Worm (Caenorhabditis elegans) whole organism, late embryonic: ENCODE results near the gene F10A3.4.

Experiments
- C08G9.2 ChIP-seq: sonication (generic microtip); optimal IDR thresholded peaks from 2 replicates; lab custom pipeline; 2016; ENCODE audit warnings: mild to moderate bottlenecking, missing genetic modification characterization, moderate library complexity, missing compliant biosample characterization
- C38D4.7 ChIP-seq: fragments of 200-800 bp; sonication (Bioruptor generic); optimal IDR thresholded peaks from 2 replicates; lab custom pipeline; 2018; ENCODE audit warnings: mild to moderate bottlenecking, missing genetic modification characterization, moderate library complexity, missing compliant biosample characterization
- F13H6.1 ChIP-seq: sonication (generic microtip); optimal IDR thresholded peaks from 2 replicates; lab custom pipeline; 2016; ENCODE audit warnings: missing genetic modification characterization, missing compliant biosample characterization
- ama-1 ChIP-seq: fragments of 150-350 bp; optimal IDR thresholded peaks from 2 replicates; lab custom pipeline; 2014
- ceh-18 ChIP-seq: sonication (generic microtip); optimal IDR thresholded peaks from 2 replicates; lab custom pipeline; 2016; ENCODE audit warnings: missing genetic modification characterization, missing compliant biosample characterization
- ceh-19 ChIP-seq: fragments of 200-800 bp; sonication (Bioruptor generic); optimal IDR thresholded peaks from 2 replicates; lab custom pipeline; 2018; ENCODE audit warnings: mild to moderate bottlenecking, missing genetic modification characterization, missing compliant biosample characterization
- ceh-2 ChIP-seq: sonication (generic microtip); optimal IDR thresholded peaks from 2 replicates; lab custom pipeline; 2016; ENCODE audit warnings: missing genotype, missing genetic modification characterization, missing compliant biosample characterization
- ceh-22 ChIP-seq: sonication (generic microtip); optimal IDR thresholded peaks from 2 replicates; lab custom pipeline; 2017; ENCODE audit warnings: missing biosample characterization, missing genetic modification characterization
- ceh-30 ChIP-seq: fragments of 150-350 bp; optimal IDR thresholded peaks from 2 replicates; lab custom pipeline; 2014; ENCODE audit warnings: missing biosample characterization, missing genetic modification characterization
- ceh-45 ChIP-seq: fragments of 200-800 bp; sonication (Bioruptor generic); IDR thresholded peaks from 2 replicates; pipeline ENCODE4 v1.3.6; 2022; ENCODE audit warnings: missing genetic modification reagents, missing genetic modification characterization, missing compliant biosample characterization
- ceh-48 ChIP-seq: sonication (generic microtip); optimal IDR thresholded peaks from 2 replicates; lab custom pipeline; 2016; ENCODE audit warnings: missing genetic modification characterization, inconsistent platforms, missing compliant biosample characterization
- ceh-9 ChIP-seq: sonication (generic microtip); optimal IDR thresholded peaks from 2 replicates; lab custom pipeline; 2016; ENCODE audit warnings: mild to moderate bottlenecking, missing genetic modification characterization, inconsistent platforms, missing compliant biosample characterization
- dve-1 ChIP-seq: sonication (generic microtip); optimal IDR thresholded peaks from 2 replicates; lab custom pipeline; 2017; ENCODE audit warnings: antibody characterized with exemption, mild to moderate bottlenecking, missing genetic modification characterization, missing compliant biosample characterization
- elt-2 ChIP-seq: sonication (generic microtip); optimal IDR thresholded peaks from 2 replicates; lab custom pipeline; 2016; ENCODE audit warnings: missing genetic modification reagents, missing genetic modification characterization, missing compliant biosample characterization
- elt-4 ChIP-seq: sonication (generic microtip); optimal IDR thresholded peaks from 2 replicates; lab custom pipeline; 2016; ENCODE audit warnings: missing genetic modification characterization, missing compliant biosample characterization
- eyg-1 ChIP-seq: sonication (generic microtip); optimal IDR thresholded peaks from 2 replicates; lab custom pipeline; 2016; ENCODE audit warnings: missing genotype, missing genetic modification characterization, missing compliant biosample characterization
- fkh-10 ChIP-seq: fragments of 150-350 bp; optimal IDR thresholded peaks from 2 replicates; lab custom pipeline; 2014; ENCODE audit warnings: missing biosample characterization, missing genetic modification reagents, missing genetic modification characterization
- fkh-6 ChIP-seq: sonication (generic microtip); optimal IDR thresholded peaks from 2 replicates; lab custom pipeline; 2016; ENCODE audit warnings: missing genetic modification characterization, missing compliant biosample characterization
- gmeb-2 ChIP-seq: sonication (generic microtip); optimal IDR thresholded peaks from 2 replicates; lab custom pipeline; 2016; ENCODE audit warnings: missing genetic modification characterization, inconsistent platforms, missing compliant biosample characterization
- hlh-6 ChIP-seq: sonication (generic microtip); optimal IDR thresholded peaks from 2 replicates; lab custom pipeline; 2016; ENCODE audit warnings: missing genotype, missing genetic modification characterization, missing compliant biosample characterization
- lin-11 ChIP-seq: fragments of 200-800 bp; sonication (Bioruptor generic); optimal IDR thresholded peaks from 2 replicates; lab custom pipeline; 2018; ENCODE audit warnings: mild to moderate bottlenecking, missing genetic modification characterization, missing compliant biosample characterization
- madf-2 ChIP-seq: sonication (generic microtip); optimal IDR thresholded peaks from 2 replicates; lab custom pipeline; 2017; ENCODE audit warnings: missing genetic modification characterization, missing compliant biosample characterization
- mec-3 ChIP-seq: sonication (generic microtip); optimal IDR thresholded peaks from 2 replicates; lab custom pipeline; 2016; ENCODE audit warnings: borderline replicate concordance, missing genetic modification characterization, missing compliant biosample characterization
- nfya-1 ChIP-seq: sonication (generic microtip); optimal IDR thresholded peaks from 2 replicates; lab custom pipeline; 2017; ENCODE audit warnings: missing genetic modification characterization, mild to moderate bottlenecking, missing compliant biosample characterization, antibody characterized with exemption, moderate library complexity
- nhr-11 ChIP-seq: fragments of 150-350 bp; optimal IDR thresholded peaks from 2 replicates; lab custom pipeline; 2014; ENCODE audit warnings: missing biosample characterization, missing genetic modification characterization
- nhr-232 ChIP-seq: sonication (generic microtip); optimal IDR thresholded peaks from 2 replicates; lab custom pipeline; 2016; ENCODE audit warnings: missing genetic modification characterization, missing compliant biosample characterization
- pat-9 ChIP-seq: fragments of 200-800 bp; sonication (Bioruptor generic); optimal IDR thresholded peaks from 2 replicates; lab custom pipeline; 2018; ENCODE audit warnings: mild to moderate bottlenecking, missing genetic modification characterization, moderate library complexity, missing compliant biosample characterization
- rnt-1 ChIP-seq: sonication (generic microtip); optimal IDR thresholded peaks from 2 replicates; lab custom pipeline; 2016; ENCODE audit warnings: missing genetic modification characterization, missing compliant biosample characterization
- sox-2 ChIP-seq: fragments of 200-800 bp; sonication (Bioruptor generic); IDR thresholded peaks from 2 replicates; pipeline ENCODE4 v1.3.6; 2022; ENCODE audit warnings: missing genetic modification reagents, missing genetic modification characterization, missing compliant biosample characterization
- syd-9 ChIP-seq: sonication (generic microtip); optimal IDR thresholded peaks from 2 replicates; lab custom pipeline; 2016; ENCODE audit warnings: mild to moderate bottlenecking, missing genetic modification characterization, moderate library complexity, missing compliant biosample characterization
- tbx-2 ChIP-seq: sonication (generic microtip); optimal IDR thresholded peaks from 2 replicates; lab custom pipeline; 2016; ENCODE audit warnings: missing genetic modification characterization, missing compliant biosample characterization
- ttx-3 ChIP-seq: sonication (generic microtip); optimal IDR thresholded peaks from 2 replicates; lab custom pipeline; 2016; ENCODE audit warnings: missing genetic modification reagents, missing genetic modification characterization, missing compliant biosample characterization
- unc-55 ChIP-seq: sonication (generic microtip); optimal IDR thresholded peaks from 2 replicates; lab custom pipeline; 2017; ENCODE audit warnings: missing biosample characterization, missing genetic modification reagents, missing genetic modification characterization
- ztf-16 ChIP-seq: sonication (generic microtip); optimal IDR thresholded peaks from 2 replicates; lab custom pipeline; 2017; ENCODE audit warnings: missing genetic modification characterization, missing compliant biosample characterization

The F10A3.4 gene

DNA sequence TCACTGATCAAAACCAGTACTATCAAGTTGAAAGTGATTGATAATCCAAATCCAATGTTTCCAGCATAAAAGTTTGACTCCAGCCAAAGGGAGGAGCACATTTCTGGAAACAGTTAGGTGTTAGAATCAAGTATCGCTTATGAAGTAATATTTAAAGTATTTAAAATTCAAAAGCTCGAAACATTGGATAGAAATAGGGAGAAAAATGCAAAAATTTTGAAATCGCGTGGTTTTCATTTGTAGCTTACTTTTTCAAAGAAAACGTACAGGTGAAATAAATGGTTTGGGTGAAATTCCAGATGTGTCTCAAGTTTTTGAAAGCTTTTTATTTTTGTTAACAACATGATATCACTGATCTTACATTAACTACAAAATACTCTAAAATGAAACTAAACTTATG lies 20.1 kb downstream of the F10A3.4 start, which contains the start of gene str-111:
Gene str-111, minus strand, starts transcription at position 101 of the 400 bp plus-strand sequence.
- TF ChIP-seq ama-1 (lab: Kevin White, UChicago), result no peak
- no peak for TF ChIP-seq ceh-18 (tag; lab: Kevin White, UChicago)
- no peak for TF ChIP-seq fkh-6 (tag; lab: Kevin White, UChicago)
- TF ChIP-seq ceh-2 (tag; lab: Kevin White, UChicago), result no peak
- TF ChIP-seq C08G9.2, result no peak
- no peak for TF ChIP-seq mec-3 (tag; lab: Kevin White, UChicago)
- TF ChIP-seq pat-9 (tag; lab: Kevin White, UChicago), result no peak
- TF ChIP-seq ceh-45 (GFP tag; lab: Robert Waterston, UW), result no peak
- no peak for TF ChIP-seq lin-11 (tag; lab: Kevin White, UChicago)
- TF ChIP-seq syd-9 (tag; lab: Kevin White, UChicago), result no peak
- no peak for TF ChIP-seq eyg-1 (tag; lab: Kevin White, UChicago)
- no peak for TF ChIP-seq tbx-2 (tag; lab: Kevin White, UChicago)
- TF ChIP-seq, all 69 proteins: peak for 0

DNA sequence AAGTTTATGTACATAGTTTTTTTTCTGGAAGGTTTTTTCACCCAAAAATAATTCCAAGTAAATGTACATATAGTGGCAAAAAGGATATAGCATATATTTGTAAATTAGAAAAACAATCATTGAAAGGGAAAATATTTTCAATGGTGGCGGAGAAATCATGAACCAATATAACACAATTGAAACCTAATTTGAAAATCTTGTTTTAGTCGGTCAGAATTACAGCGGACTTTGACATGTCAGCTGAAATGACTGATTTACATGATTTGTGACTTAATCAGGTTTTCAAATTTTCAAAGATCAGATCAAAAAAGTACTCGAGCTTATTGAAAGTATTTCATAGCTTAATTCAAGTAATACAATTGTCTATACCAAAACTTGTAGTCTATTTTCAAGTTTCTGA lies 22.8 kb downstream of the F10A3.4 start, which contains the start of gene K05D4.9:
Gene K05D4.9, minus strand, starts transcription at position 101 of the 400 bp plus-strand sequence.
- TF ChIP-seq ceh-22 (tag; lab: Kevin White, UChicago) (no peak), sox-2 (GFP tag; lab: Robert Waterston, UW) (no peak), rnt-1 (no peak), F13H6.1 (tag; lab: Kevin White, UChicago) (no peak), nhr-11 (tag; lab: Kevin White, UChicago) (no peak), fkh-10 (GFP tag; lab: Kevin White, UChicago) (no peak), ceh-9 (tag; lab: Kevin White, UChicago) (no peak), elt-4 (tag; lab: Kevin White, UChicago) (no peak), ceh-45 (GFP tag; lab: Robert Waterston, UW) (no peak), ceh-48 (tag; lab: Kevin White, UChicago) (no peak), ttx-3 (tag; lab: Kevin White, UChicago) (no peak), ztf-16 (tag; lab: Kevin White, UChicago) (no peak), nfya-1 (no peak)

DNA sequence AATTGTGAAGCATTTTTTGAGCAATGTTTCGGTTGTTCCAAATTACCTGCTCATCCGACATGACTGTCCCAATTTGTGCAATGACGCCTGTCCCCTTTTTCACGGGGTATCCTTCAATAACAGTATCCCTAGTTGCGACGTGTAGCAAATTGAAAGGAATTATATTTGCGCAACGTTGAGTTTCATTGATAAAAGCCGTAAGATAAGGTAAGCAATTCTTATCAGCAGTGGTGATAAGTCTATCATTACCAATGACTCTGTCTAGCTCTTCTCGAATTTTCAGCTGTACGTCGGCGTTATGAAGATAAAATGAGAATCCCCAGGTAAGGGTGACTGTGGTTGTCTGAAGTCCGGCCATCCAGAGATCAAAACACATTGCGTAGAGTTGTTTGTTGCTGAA lies 25.2 kb downstream of the F10A3.4 start:
- TF ChIP-seq nhr-232 (tag; lab: Kevin White, UChicago) (no peak), elt-2 (peak; percentile 93)

- TF ChIP-seq elt-2 (peak; percentile 65), nhr-11 (tag; lab: Kevin White, UChicago) (no peak)
Measured at ce11 chrV:16175227-16175626, 26.3 kb downstream of the F10A3.4 start.

DNA sequence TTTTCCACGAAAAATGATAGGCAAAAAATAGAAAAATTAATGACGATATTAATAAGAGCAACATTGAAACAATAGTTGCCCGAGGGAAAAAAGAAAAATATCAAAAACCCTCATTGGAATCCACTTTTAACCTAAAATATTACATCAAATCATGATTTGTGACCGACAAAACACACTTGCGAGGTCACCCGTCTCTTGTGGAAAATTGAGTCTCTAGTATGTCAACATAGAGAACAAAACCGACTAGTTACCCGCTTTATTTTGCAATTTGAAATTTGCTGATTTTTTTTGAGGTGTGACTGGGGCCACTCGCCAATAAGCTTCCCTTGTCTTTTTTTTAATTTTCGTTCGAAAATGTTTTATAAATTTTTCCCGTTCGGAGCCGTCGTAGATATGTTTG lies 26.9 kb downstream of the F10A3.4 start, which contains the start of gene cyp-33D1:
Gene cyp-33D1, minus strand, starts transcription at position 101 of the 400 bp plus-strand sequence.
- TF ChIP-seq unc-55 (GFP tag; lab: Kevin White, UChicago), result no peak

ce11 chrV:16180350-16180749 lies 31.4 kb downstream of the F10A3.4 start, which contains the start of gene str-106:
TSS of gene str-106 (plus strand) at chrV:16180650.
- TF ChIP-seq dve-1, result no peak
- no peak for TF ChIP-seq C38D4.7 (GFP tag; lab: Kevin White, UChicago)
- TF ChIP-seq ceh-19, result no peak
- TF ChIP-seq gmeb-2 (tag; lab: Kevin White, UChicago), result no peak
- no peak for TF ChIP-seq madf-2 (tag; lab: Kevin White, UChicago)
- TF ChIP-seq hlh-6 (tag; lab: Kevin White, UChicago), result no peak
- no peak for TF ChIP-seq ceh-30 (tag; lab: Kevin White, UChicago)
- TF ChIP-seq fkh-6 (tag; lab: Kevin White, UChicago), result no peak
- TF ChIP-seq, all 69 proteins: peak for 0
